Fruit fly (Drosophila melanogaster) whole organism, embryonic: ENCODE results near the gene CG3071.
A peak's percentile ranks its signal among the peaks of the same experiment; 100 is the strongest.

Experiments used
- ATbp ChIP-seq: fragments of 200-800 bp; sonication (Bioruptor generic); optimal IDR thresholded peaks from 2 replicates; lab custom pipeline; 2017; ENCODE audit warnings: missing biosample characterization, mild to moderate bottlenecking, missing genetic modification characterization, missing genetic modification reagents
- Bdp1 ChIP-seq: fragments of 200-800 bp; sonication (Bioruptor generic); optimal IDR thresholded peaks from 3 replicates; lab custom pipeline; 2016; ENCODE audit warnings: missing biosample characterization, missing genetic modification characterization
- Bgb ChIP-seq: fragments of 200-800 bp; sonication (Bioruptor generic); IDR thresholded peaks from 2 replicates; pipeline ENCODE4 v1.3.6; 2022; ENCODE audit warnings: missing biosample characterization, missing genetic modification characterization; ENCODE audit not compliant: partially characterized antibody
- CG10366 ChIP-seq: fragments of 200-800 bp; sonication (Bioruptor generic); IDR thresholded peaks from 2 replicates; pipeline ENCODE4 v1.3.6; 2022; ENCODE audit warnings: missing biosample characterization, missing genetic modification characterization
- CG10654 ChIP-seq: fragments of 200-800 bp; sonication (Bioruptor generic); optimal IDR thresholded peaks from 2 replicates; lab custom pipeline; 2016; ENCODE audit warnings: missing biosample characterization, missing genetic modification characterization
- CG11696 ChIP-seq: fragments of 200-800 bp; sonication (Bioruptor generic); IDR thresholded peaks from 2 replicates; pipeline ENCODE4 v1.3.6; 2022; ENCODE audit warnings: missing biosample characterization, missing genetic modification characterization
- CG12104 ChIP-seq: fragments of 200-800 bp; sonication (Bioruptor generic); optimal IDR thresholded peaks from 3 replicates; lab custom pipeline; 2016; ENCODE audit warnings: missing biosample characterization, missing genetic modification characterization
- CG13894 ChIP-seq: fragments of 200-800 bp; sonication (Bioruptor generic); optimal IDR thresholded peaks from 3 replicates; lab custom pipeline; 2018; ENCODE audit warnings: missing biosample characterization, mild to moderate bottlenecking, missing genetic modification characterization, moderate library complexity
- CG15514 ChIP-seq: fragments of 200-800 bp; sonication (Bioruptor generic); optimal IDR thresholded peaks from 3 replicates; lab custom pipeline; 2017; ENCODE audit warnings: missing biosample characterization, missing genetic modification characterization, mild to moderate bottlenecking, moderate library complexity, missing genetic modification reagents
- CG1603 ChIP-seq: fragments of 200-800 bp; sonication (Bioruptor generic); optimal IDR thresholded peaks from 2 replicates; lab custom pipeline; 2019; ENCODE audit warnings: missing biosample characterization, mild to moderate bottlenecking, missing genetic modification characterization, moderate library complexity
- CG1647 ChIP-seq: fragments of 200-800 bp; sonication (Bioruptor generic); optimal IDR thresholded peaks from 3 replicates; lab custom pipeline; 2016; ENCODE audit warnings: missing biosample characterization, missing genetic modification characterization
- CG17802 ChIP-seq: fragments of 200-800 bp; sonication (Bioruptor generic); optimal IDR thresholded peaks from 2 replicates; lab custom pipeline; 2018; ENCODE audit warnings: missing biosample characterization, mild to moderate bottlenecking, missing genetic modification characterization, moderate library complexity
- CG2120 ChIP-seq: fragments of 200-800 bp; sonication (Bioruptor generic); optimal IDR thresholded peaks from 3 replicates; lab custom pipeline; 2016; ENCODE audit warnings: missing biosample characterization, missing genetic modification characterization
- CG2678 ChIP-seq: fragments of 200-800 bp; sonication (Bioruptor generic); optimal IDR thresholded peaks from 3 replicates; lab custom pipeline; 2019; ENCODE audit warnings: missing biosample characterization, mild to moderate bottlenecking, missing genetic modification characterization, moderate library complexity
- CG2712 ChIP-seq: fragments of 200-800 bp; optimal IDR thresholded peaks from 3 replicates; lab custom pipeline; 2019; ENCODE audit warnings: missing biosample characterization, mild to moderate bottlenecking, missing genetic modification characterization, moderate library complexity
- CG30403 ChIP-seq: fragments of 200-800 bp; sonication (Bioruptor generic); optimal IDR thresholded peaks from 3 replicates; lab custom pipeline; 2016; ENCODE audit warnings: missing biosample characterization, missing genetic modification characterization
- CG32767 ChIP-seq: fragments of 200-800 bp; sonication (Bioruptor generic); IDR thresholded peaks from 2 replicates; pipeline ENCODE4 v1.3.6; 2022; ENCODE audit warnings: missing biosample characterization, missing genetic modification characterization
- CG7357 ChIP-seq: fragments of 200-800 bp; sonication (Bioruptor generic); IDR thresholded peaks from 3 replicates; pipeline ENCODE4 v1.3.6; 2022; ENCODE audit warnings: missing biosample characterization, missing genetic modification characterization
- CG7372 ChIP-seq: fragments of 200-800 bp; sonication (Bioruptor generic); IDR thresholded peaks from 2 replicates; pipeline ENCODE4 v1.3.6; 2022; ENCODE audit warnings: missing biosample characterization, missing genetic modification characterization
- CG7745 ChIP-seq: fragments of 200-800 bp; sonication (Bioruptor generic); optimal IDR thresholded peaks from 2 replicates; lab custom pipeline; 2018; ENCODE audit warnings: missing biosample characterization, mild to moderate bottlenecking, missing genetic modification characterization, moderate library complexity
- CTCF ChIP-seq: fragments of 200-800 bp; sonication (Bioruptor generic); optimal IDR thresholded peaks from 2 replicates; lab custom pipeline; 2017; ENCODE audit warnings: missing biosample characterization, mild to moderate bottlenecking, missing genetic modification characterization, moderate library complexity
- Deaf1 ChIP-seq: fragments of 200-800 bp; optimal IDR thresholded peaks from 3 replicates; lab custom pipeline; 2019; ENCODE audit warnings: missing biosample characterization, mild to moderate bottlenecking, missing genetic modification characterization, moderate library complexity
- Drgx ChIP-seq: fragments of 200-800 bp; sonication (Bioruptor generic); IDR thresholded peaks from 2 replicates; pipeline ENCODE4 v1.3.6; 2022; ENCODE audit warnings: missing biosample characterization, missing genetic modification characterization
- Ets65A ChIP-seq: fragments of 200-800 bp; sonication (Bioruptor generic); peaks from one replicate; lab custom pipeline; 2016; ENCODE audit warnings: missing biosample characterization, missing genetic modification characterization
- Hr51 ChIP-seq, 2 experiments: fragments of 200-800 bp; sonication (Bioruptor generic); optimal IDR thresholded peaks; 2 replicates in 1 of 2; 3 replicates in 1 of 2; lab custom pipeline; 2016 to 2018; ENCODE audit warnings: missing biosample characterization in 2 of 2, missing genetic modification characterization in 2 of 2, mild to moderate bottlenecking in 1 of 2, moderate library complexity in 1 of 2
- MTF-1 ChIP-seq: fragments of 200-800 bp; sonication (Bioruptor generic); optimal IDR thresholded peaks from 2 replicates; lab custom pipeline; 2018; ENCODE audit warnings: missing biosample characterization, mild to moderate bottlenecking, missing genetic modification characterization, borderline replicate concordance
- NFAT ChIP-seq: fragments of 200-800 bp; sonication (Bioruptor generic); IDR thresholded peaks from 2 replicates; pipeline ENCODE4 v1.3.6; 2022; ENCODE audit warnings: missing biosample characterization, missing genetic modification characterization
- Oli ChIP-seq: fragments of 200-800 bp; sonication (Bioruptor generic); optimal IDR thresholded peaks from 2 replicates; lab custom pipeline; 2018; ENCODE audit warnings: missing biosample characterization, mild to moderate bottlenecking, missing genetic modification characterization, moderate library complexity
- ase ChIP-seq: fragments of 200-800 bp; sonication (Bioruptor generic); IDR thresholded peaks from 3 replicates; pipeline ENCODE4 v1.3.6; 2022; ENCODE audit warnings: missing biosample characterization, missing genetic modification characterization
- dati ChIP-seq: fragments of 200-800 bp; sonication (Bioruptor generic); IDR thresholded peaks from 2 replicates; pipeline ENCODE4 v1.3.6; 2022; ENCODE audit warnings: missing biosample characterization, missing genetic modification characterization
- dimm ChIP-seq: fragments of 200-800 bp; sonication (Bioruptor generic); IDR thresholded peaks from 2 replicates; pipeline ENCODE4 v1.3.6; 2022; ENCODE audit warnings: missing biosample characterization, missing genetic modification characterization
- ems ChIP-seq: fragments of 200-800 bp; sonication (Bioruptor generic); optimal IDR thresholded peaks from 3 replicates; lab custom pipeline; 2016; ENCODE audit warnings: missing biosample characterization, missing genetic modification characterization
- ewg ChIP-seq: fragments of 200-800 bp; sonication (Bioruptor generic); optimal IDR thresholded peaks from 3 replicates; lab custom pipeline; 2017; ENCODE audit warnings: mild to moderate bottlenecking, missing biosample characterization, missing genetic modification reagents, missing genetic modification characterization
- fd102C ChIP-seq: fragments of 200-800 bp; sonication (Bioruptor generic); optimal IDR thresholded peaks from 2 replicates; lab custom pipeline; 2018; ENCODE audit warnings: missing biosample characterization, mild to moderate bottlenecking, missing genetic modification characterization, moderate library complexity
- fd96Cb ChIP-seq: fragments of 200-800 bp; sonication (Bioruptor generic); optimal IDR thresholded peaks from 2 replicates; lab custom pipeline; 2018; ENCODE audit warnings: missing biosample characterization, mild to moderate bottlenecking, missing genetic modification characterization, moderate library complexity
- gt ChIP-seq: fragments of 200-800 bp; sonication (Bioruptor generic); IDR thresholded peaks from 2 replicates; pipeline ENCODE4 v1.3.6; 2022; ENCODE audit warnings: missing biosample characterization, missing genetic modification characterization
- ind ChIP-seq: fragments of 200-800 bp; sonication (Bioruptor generic); optimal IDR thresholded peaks from 3 replicates; lab custom pipeline; 2016; ENCODE audit warnings: missing biosample characterization, missing genetic modification characterization
- oc ChIP-seq: fragments of 200-800 bp; sonication (Bioruptor generic); optimal IDR thresholded peaks from 2 replicates; lab custom pipeline; 2018; ENCODE audit warnings: missing biosample characterization, mild to moderate bottlenecking, missing genetic modification characterization, moderate library complexity
- onecut ChIP-seq: fragments of 200-800 bp; sonication (Bioruptor generic); IDR thresholded peaks from 2 replicates; pipeline ENCODE4 v1.3.6; 2022; ENCODE audit warnings: missing biosample characterization, missing genetic modification characterization
- shn ChIP-seq: fragments of 200-800 bp; sonication (Bioruptor generic); optimal IDR thresholded peaks from 3 replicates; lab custom pipeline; 2016; ENCODE audit warnings: missing biosample characterization, missing genetic modification characterization
- sim ChIP-seq: fragments of 200-800 bp; sonication (Bioruptor generic); IDR thresholded peaks from 2 replicates; pipeline ENCODE4 v1.3.6; 2022; ENCODE audit warnings: missing biosample characterization, missing genetic modification characterization
- slou ChIP-seq: fragments of 200-800 bp; sonication (Bioruptor generic); optimal IDR thresholded peaks from 3 replicates; lab custom pipeline; 2016; ENCODE audit warnings: missing biosample characterization, missing genetic modification characterization
- vvl ChIP-seq: fragments of 200-800 bp; sonication (Bioruptor generic); IDR thresholded peaks from 2 replicates; pipeline ENCODE4 v1.3.6; 2022; ENCODE audit warnings: missing biosample characterization, missing genetic modification characterization

CG3071 gene

DNA sequence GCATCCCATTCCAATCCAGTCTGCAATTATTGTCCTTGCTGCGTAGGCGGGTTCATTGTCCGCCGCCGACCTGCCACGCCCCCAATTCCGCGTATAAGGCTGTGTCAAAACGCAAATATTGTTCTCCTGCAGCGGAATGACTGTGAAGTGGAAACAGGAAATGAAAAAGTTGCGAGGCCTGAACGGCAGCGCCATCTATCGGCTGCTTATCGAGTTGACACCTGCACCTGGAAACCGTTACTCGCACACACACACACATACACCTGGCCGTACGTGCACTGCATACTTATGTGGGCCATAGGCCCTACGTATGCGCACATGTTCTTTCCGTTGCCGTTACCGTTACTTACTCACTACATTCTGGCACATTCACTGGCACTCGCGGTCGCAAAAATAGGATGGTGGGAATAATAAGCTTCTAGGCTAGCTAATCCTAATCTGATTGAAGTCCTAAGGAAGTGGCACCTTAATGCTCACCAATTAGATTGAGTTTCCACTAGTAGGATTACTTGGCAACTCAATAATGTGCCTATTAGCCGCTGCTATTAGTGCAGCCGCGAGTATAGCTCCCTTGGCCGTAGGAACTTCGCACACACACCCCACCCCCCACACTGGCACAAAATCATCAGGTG, 3.9 kb upstream of the CG3071 start (continued):
- no peak for TF ChIP-seq shn (GFP tag; lab: Kevin White, UChicago)
- no peak for TF ChIP-seq vvl (GFP tag; lab: Robert Waterston, UW)
- TF ChIP-seq CG2712, result no peak
- TF ChIP-seq CG13894 (tag; lab: Kevin White, UChicago), result no peak
- no peak for TF ChIP-seq CG1647
- no peak for TF ChIP-seq Oli (tag; lab: Kevin White, UChicago)
- TF ChIP-seq CG7372, result no peak
- no peak for TF ChIP-seq CG12104
- TF ChIP-seq CG10654 (GFP tag; lab: Kevin White, UChicago), result no peak
- TF ChIP-seq ems (GFP tag; lab: Kevin White, UChicago), result no peak
- no peak for TF ChIP-seq CG10366 (GFP tag; lab: Robert Waterston, UW)
- no peak for TF ChIP-seq dati (GFP tag; lab: Robert Waterston, UW)
- peak; percentile 43; the same call in 1 of the 2 replicates for TF ChIP-seq CG11696 (GFP tag; lab: Robert Waterston, UW)
- no peak for TF ChIP-seq ase (GFP tag; lab: Robert Waterston, UW)
- peak; percentile 20 for TF ChIP-seq CG2120 (GFP tag; lab: Kevin White, UChicago)
- TF ChIP-seq ind (GFP tag; lab: Kevin White, UChicago), result no peak
- no peak for TF ChIP-seq oc (tag; lab: Kevin White, UChicago)
- no peak for TF ChIP-seq CG32767 (GFP tag; lab: Robert Waterston, UW)
- TF ChIP-seq Ets65A, result peak; percentile 48
- no peak for TF ChIP-seq CG7745
- TF ChIP-seq Bdp1 (GFP tag; lab: Kevin White, UChicago), result no peak
- TF ChIP-seq Bgb (GFP tag; lab: Robert Waterston, UW), result no peak
- TF ChIP-seq NFAT, result no peak
- no peak for TF ChIP-seq MTF-1 (GFP tag; lab: Kevin White, UChicago)
- no peak for TF ChIP-seq slou (GFP tag; lab: Kevin White, UChicago)
- TF ChIP-seq gt (GFP tag; lab: Robert Waterston, UW), result no peak
- TF ChIP-seq CG7357, result no peak
- TF ChIP-seq fd96Cb, result no peak
- peak in 1 of 2 experiments; percentile 8 for TF ChIP-seq Hr51 (GFP tag; optimal IDR thresholded peaks at IDR 0.05; lab: Kevin White, UChicago)
- TF ChIP-seq CG1603 (tag; lab: Kevin White, UChicago), result no peak
- TF ChIP-seq CTCF (GFP tag; lab: Kevin White, UChicago), result peak; percentile 84
- peak; percentile 41; the same call in 1 of the 2 replicates for TF ChIP-seq Drgx
- TF ChIP-seq dimm, result no peak
- TF ChIP-seq CG2678 (tag; lab: Kevin White, UChicago), result peak; percentile 0
- no peak for TF ChIP-seq CG30403
- TF ChIP-seq sim (GFP tag; lab: Robert Waterston, UW), result no peak

DNA sequence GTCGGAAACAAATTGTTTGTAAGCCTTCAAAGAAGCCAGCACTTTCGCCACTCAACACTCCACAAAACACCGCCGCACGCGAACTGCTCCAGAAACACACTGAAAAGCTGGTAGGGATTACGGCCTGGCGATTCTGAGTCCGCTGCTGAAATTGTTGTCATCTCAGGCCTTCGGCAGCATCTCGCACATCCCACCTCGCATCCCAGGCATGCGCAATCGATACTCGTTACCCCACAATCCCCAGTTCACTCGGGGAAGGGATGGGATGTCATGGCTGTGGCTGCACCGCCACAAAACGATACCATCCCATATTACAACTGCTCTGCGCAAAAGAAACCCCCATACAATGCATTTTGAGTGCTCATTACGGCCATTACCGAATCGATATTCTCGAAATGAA, 2.9 kb upstream of the CG3071 start, which contains the start of gene CG3078:
Gene CG3078 (minus strand): TSS at position 101 of the 400 bp plus-strand sequence.
- TF ChIP-seq ewg (GFP tag; lab: Kevin White, UChicago) (peak; percentile 81), ATbp (GFP tag; lab: Kevin White, UChicago) (no peak), CG15514 (peak; percentile 9), Deaf1 (peak; percentile 49), CG17802 (no peak), fd102C (no peak), onecut (GFP tag; lab: Robert Waterston, UW) (peak; percentile 73)
